Worm (Caenorhabditis elegans) whole organism, mixed stage, embryonic: ENCODE data around the gene rom-2.

ENCODE experiments used
- bed-3 ChIP-seq: fragments of 200-800 bp; sonication (Bioruptor generic); optimal IDR thresholded peaks from 3 replicates; lab custom pipeline; 2018; ENCODE audit warnings: mild to moderate bottlenecking, missing genetic modification characterization, moderate library complexity, missing compliant biosample characterization
- ceh-39 ChIP-seq: fragments of 150-350 bp; optimal IDR thresholded peaks from 2 replicates; lab custom pipeline; 2014; ENCODE audit warnings: missing biosample characterization, missing genetic modification characterization
- ceh-83 ChIP-seq: fragments of 200-800 bp; sonication (Bioruptor generic); optimal IDR thresholded peaks from 2 replicates; lab custom pipeline; 2018; ENCODE audit warnings: mild to moderate bottlenecking, missing genetic modification characterization, missing compliant biosample characterization
- snpc-4 ChIP-seq: fragments of 150-350 bp; optimal IDR thresholded peaks from 2 replicates; lab custom pipeline; 2014; ENCODE audit warnings: missing biosample characterization, missing genetic modification characterization
- unc-62 ChIP-seq: fragments of 150-350 bp; optimal IDR thresholded peaks from 2 replicates; lab custom pipeline; 2014; ENCODE audit warnings: missing biosample characterization, missing genetic modification reagents, missing genetic modification characterization
- ztf-11 ChIP-seq: fragments of 150-350 bp; optimal IDR thresholded peaks from 2 replicates; lab custom pipeline; 2014; ENCODE audit warnings: missing biosample characterization, missing genetic modification characterization

- TF ChIP-seq ceh-39 (tag; lab: Kevin White, UChicago) (no peak), snpc-4 (no peak), ztf-11 (no peak), bed-3 (GFP tag; lab: Kevin White, UChicago) (no peak), ceh-83 (GFP tag; lab: Kevin White, UChicago) (no peak), unc-62 (GFP tag; lab: Kevin White, UChicago) (no peak)
Measured at ce11 chrIII:9556300-9556699, 39.2 kb downstream of the rom-2 start, which contains the start of gene ZK1098.11.
